Worm (Caenorhabditis elegans): ENCODE data around the gene mpz-6.

Gene mpz-6

DNA sequence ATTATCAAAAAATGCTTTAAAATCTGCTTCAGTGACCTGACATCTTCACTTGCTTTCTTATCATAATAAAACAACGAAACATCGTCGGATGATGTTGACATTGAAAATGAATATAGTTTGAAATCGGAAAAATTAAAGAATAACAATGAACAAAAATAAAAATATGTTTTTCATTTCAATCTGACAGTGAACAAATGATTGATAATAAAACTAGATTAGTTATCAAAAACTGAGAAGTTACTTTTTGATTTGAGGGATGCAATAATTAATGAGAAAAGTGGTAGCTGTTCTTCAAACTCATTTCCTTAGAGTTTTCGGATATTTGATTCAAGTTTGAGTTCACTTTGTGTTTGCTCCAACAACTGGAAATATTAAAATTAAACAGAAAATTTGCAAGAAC is 36.6 kb upstream of the mpz-6 start, which contains the start of gene chil-15:
Gene chil-15, minus strand, starts transcription at position 101 of the 400 bp plus-strand sequence.
- TF ChIP-seq nhr-21 (tag; optimal IDR thresholded peaks at IDR 0.05): no peak

- no peak for TF ChIP-seq lin-11 (tag; optimal IDR thresholded peaks at IDR 0.05)
- TF ChIP-seq nhr-23 (tag; optimal IDR thresholded peaks at IDR 0.05): no peak
- no peak for TF ChIP-seq mbf-1 (tag; optimal IDR thresholded peaks at IDR 0.05)
- no peak for TF ChIP-seq ceh-82 (tag; optimal IDR thresholded peaks at IDR 0.05)
- TF ChIP-seq nhr-129 (tag; optimal IDR thresholded peaks at IDR 0.05): no peak
- TF ChIP-seq ztf-4 (tag; optimal IDR thresholded peaks at IDR 0.05): no peak
- no peak for TF ChIP-seq lin-13 (GFP tag; optimal IDR thresholded peaks at IDR 0.05)
- TF ChIP-seq gmeb-1 (tag; optimal IDR thresholded peaks at IDR 0.05): no peak
- TF ChIP-seq nhr-10 (tag; optimal IDR thresholded peaks at IDR 0.05): no peak
- no peak for TF ChIP-seq nhr-25 (tag; optimal IDR thresholded peaks at IDR 0.05)
- no peak for TF ChIP-seq Y55F3AM.14 (GFP tag; optimal IDR thresholded peaks at IDR 0.05)
- no peak for TF ChIP-seq sma-3 (GFP tag; optimal IDR thresholded peaks at IDR 0.05)
- TF ChIP-seq unc-55 (GFP tag; optimal IDR thresholded peaks at IDR 0.05): no peak
- no peak for TF ChIP-seq crh-2 (tag; optimal IDR thresholded peaks at IDR 0.05)
- no peak for TF ChIP-seq C34F6.9 (tag; optimal IDR thresholded peaks at IDR 0.05)
- no peak for TF ChIP-seq ceh-16 (tag; optimal IDR thresholded peaks at IDR 0.05)
- no peak for TF ChIP-seq ZK546.5 (tag; optimal IDR thresholded peaks at IDR 0.05)
- TF ChIP-seq elt-1 (tag; optimal IDR thresholded peaks at IDR 0.05): no peak
Measured at ce11 chrII:9441838-9442237, 34.9 kb upstream of the mpz-6 start, which contains the start of gene chil-16. Gene chil-16, minus strand, starts transcription at chrII:9441938.

DNA sequence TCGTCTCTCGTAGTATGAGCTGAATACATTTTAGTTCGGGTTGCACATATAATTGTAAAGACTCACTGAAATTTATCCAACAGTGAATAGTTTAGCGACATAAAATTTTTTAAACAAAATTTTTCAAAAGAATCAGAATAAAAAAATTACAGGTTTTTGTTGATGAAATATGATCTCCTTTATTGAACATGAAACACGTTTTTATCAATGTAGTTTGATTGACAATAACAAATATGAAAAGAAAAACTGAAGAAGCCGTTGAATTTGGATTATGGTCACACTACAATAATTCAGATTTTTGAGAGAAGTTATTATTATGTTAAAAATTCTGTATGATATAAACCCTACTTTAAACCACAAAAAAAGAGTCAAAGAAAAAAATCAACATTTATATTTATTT is 33.1 kb upstream of the mpz-6 start, which contains the start of gene chil-17:
Gene chil-17, minus strand, starts transcription at position 101 of the 400 bp plus-strand sequence.
- no peak for TF ChIP-seq mdl-1 (tag; optimal IDR thresholded peaks at IDR 0.05)
- no peak for TF ChIP-seq aly-2 (tag; optimal IDR thresholded peaks at IDR 0.05)
- no peak for TF ChIP-seq Y55F3AM.14 (GFP tag; optimal IDR thresholded peaks at IDR 0.05)

- TF ChIP-seq C34F6.9 (tag; optimal IDR thresholded peaks at IDR 0.05): no peak
- TF ChIP-seq sma-9 (GFP tag; optimal IDR thresholded peaks at IDR 0.05): no peak
- no peak for TF ChIP-seq sma-9 (tag; optimal IDR thresholded peaks at IDR 0.05)
- TF ChIP-seq aly-2 (tag; optimal IDR thresholded peaks at IDR 0.05): no peak
- no peak for TF ChIP-seq dmd-4 (tag; optimal IDR thresholded peaks at IDR 0.05)
- TF ChIP-seq mab-5 (tag; optimal IDR thresholded peaks at IDR 0.05): no peak
- TF ChIP-seq nhr-25 (tag; optimal IDR thresholded peaks at IDR 0.05): no peak
- TF ChIP-seq ceh-82 (tag; optimal IDR thresholded peaks at IDR 0.05): no peak
- TF ChIP-seq nhr-11 (tag; optimal IDR thresholded peaks at IDR 0.05): no peak
- no peak for TF ChIP-seq unc-62 (GFP tag; optimal IDR thresholded peaks at IDR 0.05)
- no peak for TF ChIP-seq nhr-77 (tag; optimal IDR thresholded peaks at IDR 0.05)
- TF ChIP-seq nhr-23 (tag; optimal IDR thresholded peaks at IDR 0.05): no peak
- TF ChIP-seq blmp-1 (tag; optimal IDR thresholded peaks at IDR 0.05; ENCODE audit: insufficient read depth): no peak
- no peak for TF ChIP-seq egl-27 (tag; optimal IDR thresholded peaks at IDR 0.05)
- no peak for TF ChIP-seq ZK546.5 (tag; optimal IDR thresholded peaks at IDR 0.05)
- no peak for TF ChIP-seq lsy-2 (tag; optimal IDR thresholded peaks at IDR 0.05)
- no peak for TF ChIP-seq ztf-1 (GFP tag; conservative IDR thresholded peaks at IDR 0.05)
- no peak for TF ChIP-seq crh-2 (tag; optimal IDR thresholded peaks at IDR 0.05)
Measured at ce11 chrII:9438853-9439252, 31.9 kb upstream of the mpz-6 start.

DNA sequence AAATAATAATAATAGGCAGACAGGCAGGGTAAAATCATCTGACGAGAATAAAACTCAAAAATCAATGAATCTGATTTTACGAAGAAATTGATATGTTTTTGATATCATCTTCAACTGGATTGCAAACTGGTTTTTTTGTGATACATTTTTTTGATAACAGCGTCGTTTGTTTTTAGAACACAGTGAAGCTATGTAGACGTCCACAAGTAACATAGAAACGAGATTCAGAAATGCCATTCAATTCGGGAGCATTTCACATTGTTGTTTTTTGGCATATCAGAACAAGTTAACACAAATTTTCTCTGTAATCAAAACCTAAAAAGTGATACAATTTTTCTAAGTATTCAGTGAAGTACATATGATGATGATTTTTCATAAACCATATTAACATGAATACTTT is 31.3 kb upstream of the mpz-6 start, which contains the start of gene chil-13:
Gene chil-13, minus strand, starts transcription at position 101 of the 400 bp plus-strand sequence.
- no peak for TF ChIP-seq unc-39 (tag; optimal IDR thresholded peaks at IDR 0.05)
- no peak for TF ChIP-seq zag-1 (tag; optimal IDR thresholded peaks at IDR 0.05)
- no peak for TF ChIP-seq mab-5 (tag; optimal IDR thresholded peaks at IDR 0.05)
- TF ChIP-seq mbf-1 (tag; optimal IDR thresholded peaks at IDR 0.05): no peak
- no peak for TF ChIP-seq elt-1 (tag; optimal IDR thresholded peaks at IDR 0.05)
- no peak for TF ChIP-seq alr-1 (tag; optimal IDR thresholded peaks at IDR 0.05)
- no peak for TF ChIP-seq nhr-77 (tag; optimal IDR thresholded peaks at IDR 0.05)
- no peak for TF ChIP-seq unc-62 (GFP tag; optimal IDR thresholded peaks at IDR 0.05)
- TF ChIP-seq crh-2 (tag; optimal IDR thresholded peaks at IDR 0.05): no peak
- no peak for TF ChIP-seq dmd-4 (tag; optimal IDR thresholded peaks at IDR 0.05)
- TF ChIP-seq C34F6.9 (tag; optimal IDR thresholded peaks at IDR 0.05): no peak
